Fruit fly (Drosophila melanogaster) whole organism, wandering third instar larva: ENCODE results near the gene CG14095.

ENCODE experiments used
- Abd-B ChIP-seq: fragments of >200 bp; optimal IDR thresholded peaks from 2 replicates; lab custom pipeline; 2017; ENCODE audit warnings: missing biosample characterization, missing genetic modification characterization
- CG9705 ChIP-seq: fragments of 200-800 bp; sonication (Bioruptor generic); optimal IDR thresholded peaks from 2 replicates; lab custom pipeline; 2018; ENCODE audit warnings: missing biosample characterization, mild to moderate bottlenecking, missing genetic modification characterization
- Dfd ChIP-seq: fragments of >200 bp; optimal IDR thresholded peaks from 2 replicates; lab custom pipeline; 2017; ENCODE audit warnings: missing biosample characterization, missing genetic modification characterization
- GATAd ChIP-seq: sonication (Bioruptor generic); optimal IDR thresholded peaks from 2 replicates; lab custom pipeline; 2016; ENCODE audit warnings: missing biosample characterization, missing genetic modification characterization
- HLH106 ChIP-seq: fragments of 200-800 bp; optimal IDR thresholded peaks from 3 replicates; lab custom pipeline; 2019; ENCODE audit warnings: missing biosample characterization, mild to moderate bottlenecking, missing genetic modification characterization, moderate library complexity
- Hnf4 ChIP-seq: fragments of 200-800 bp; sonication (Bioruptor generic); optimal IDR thresholded peaks from 2 replicates; lab custom pipeline; 2016; ENCODE audit warnings: missing biosample characterization, mild to moderate bottlenecking, missing genetic modification characterization
- Hr78 ChIP-seq: fragments of >200 bp; optimal IDR thresholded peaks from 2 replicates; lab custom pipeline; 2017; ENCODE audit warnings: missing biosample characterization, missing genetic modification characterization
- Hr83 ChIP-seq: fragments of 200-300 bp; sonication (Bioruptor generic); optimal IDR thresholded peaks from 2 replicates; lab custom pipeline; 2016; ENCODE audit warnings: missing biosample characterization, mild to moderate bottlenecking, missing genetic modification characterization, moderate library complexity; ENCODE audit not compliant: poor library complexity, severe bottlenecking
- Jra ChIP-seq: sonication (Bioruptor generic); optimal IDR thresholded peaks from 2 replicates; lab custom pipeline; 2016; ENCODE audit warnings: missing biosample characterization, missing genetic modification characterization
- Myc ChIP-seq: fragments of >200 bp; optimal IDR thresholded peaks from 2 replicates; lab custom pipeline; 2017
- OdsH ChIP-seq: fragments of 200-800 bp; sonication (Bioruptor generic); optimal IDR thresholded peaks from 2 replicates; lab custom pipeline; 2016; ENCODE audit warnings: missing biosample characterization, mild to moderate bottlenecking, missing genetic modification characterization
- Rel ChIP-seq, 2 experiments: fragments of 200-800 bp; sonication (Bioruptor generic) in 1 of 2; optimal IDR thresholded peaks; 2 replicates in 1 of 2; 3 replicates in 1 of 2; lab custom pipeline; 2016 to 2019; ENCODE audit warnings: mild to moderate bottlenecking in 2 of 2, missing biosample characterization in 2 of 2, missing genetic modification characterization in 2 of 2, moderate library complexity in 1 of 2
- Vsx2 ChIP-seq: fragments of 200-300, 225-300 bp; sonication (Bioruptor generic); optimal IDR thresholded peaks from 2 replicates; lab custom pipeline; 2018; ENCODE audit warnings: missing biosample characterization, missing genetic modification characterization; ENCODE audit not compliant: partially characterized antibody
- br ChIP-seq: fragments of 200-800 bp; sonication (Bioruptor generic); optimal IDR thresholded peaks from 2 replicates; lab custom pipeline; 2016; ENCODE audit warnings: missing biosample characterization, missing genetic modification characterization
- brk ChIP-seq: fragments of 200-800 bp; sonication (Bioruptor generic); optimal IDR thresholded peaks from 2 replicates; lab custom pipeline; 2016; ENCODE audit warnings: missing biosample characterization, mild to moderate bottlenecking, missing genetic modification characterization
- dl ChIP-seq, 2 experiments: fragments of 175-275, 200-275 bp in 1 of 2; fragments of 200-275 bp in 1 of 2; sonication (Bioruptor generic); optimal IDR thresholded peaks; lab custom pipeline; 2018; ENCODE audit warnings: mild to moderate bottlenecking in 2 of 2, missing biosample characterization in 2 of 2, missing genetic modification characterization in 2 of 2, moderate library complexity in 2 of 2; ENCODE audit not compliant: partially characterized antibody in 2 of 2, insufficient read depth in 1 of 2
- ey ChIP-seq: fragments of 200-800 bp; sonication (Bioruptor generic); optimal IDR thresholded peaks from 2 replicates; lab custom pipeline; 2016; ENCODE audit warnings: missing biosample characterization, missing genetic modification characterization
- foxo ChIP-seq, 2 experiments: fragments of 200-800 bp; sonication (Bioruptor generic); optimal IDR thresholded peaks; 2 replicates in 1 of 2; 3 replicates in 1 of 2; lab custom pipeline; 2016 to 2017; ENCODE audit warnings: missing biosample characterization in 2 of 2, missing genetic modification characterization in 2 of 2
- fru ChIP-seq: fragments of 200-800 bp; sonication (Bioruptor generic); optimal IDR thresholded peaks from 3 replicates; lab custom pipeline; 2016; ENCODE audit warnings: missing biosample characterization, mild to moderate bottlenecking, missing genetic modification characterization
- h ChIP-seq: fragments of 200-800 bp; sonication (Bioruptor generic); optimal IDR thresholded peaks from 3 replicates; lab custom pipeline; 2016; ENCODE audit warnings: missing biosample characterization, mild to moderate bottlenecking, missing genetic modification characterization
- jim ChIP-seq: fragments of 175-275, 200-325 bp; sonication (Bioruptor generic); optimal IDR thresholded peaks from 2 replicates; lab custom pipeline; 2016; ENCODE audit warnings: missing biosample characterization, mild to moderate bottlenecking, missing genetic modification characterization
- lola ChIP-seq: fragments of >200 bp; optimal IDR thresholded peaks from 2 replicates; lab custom pipeline; 2017; ENCODE audit warnings: missing biosample characterization, missing genetic modification characterization
- rgr ChIP-seq: fragments of 200-800 bp; sonication (Bioruptor generic); optimal IDR thresholded peaks from 3 replicates; lab custom pipeline; 2016; ENCODE audit warnings: missing biosample characterization, mild to moderate bottlenecking, missing genetic modification characterization
- sage ChIP-seq: fragments of 200-800 bp; sonication (Bioruptor generic); optimal IDR thresholded peaks from 2 replicates; lab custom pipeline; 2016; ENCODE audit warnings: missing biosample characterization, mild to moderate bottlenecking, missing genetic modification characterization
- sv ChIP-seq: fragments of 200-800 bp; sonication (Bioruptor generic); optimal IDR thresholded peaks from 3 replicates; lab custom pipeline; 2016; ENCODE audit warnings: missing biosample characterization, missing genetic modification characterization
- tai ChIP-seq: sonication (Bioruptor generic); optimal IDR thresholded peaks from 2 replicates; lab custom pipeline; 2016; ENCODE audit warnings: missing biosample characterization, missing genetic modification characterization
- woc ChIP-seq: sonication (Bioruptor generic); optimal IDR thresholded peaks from 2 replicates; lab custom pipeline; 2016; ENCODE audit warnings: missing biosample characterization, mild to moderate bottlenecking, missing genetic modification characterization

The CG14095 gene

dm6 chr3L:19464659-19465058 lies at the start of gene CG14095:
Gene CG14095 (minus strand): TSS chr3L:19464759.
- TF ChIP-seq jim (GFP tag; lab: Kevin White, UChicago): no peak
- TF ChIP-seq Rel (GFP tag; optimal IDR thresholded peaks at IDR 0.05; lab: Kevin White, UChicago): no peak
- no peak for TF ChIP-seq Rel (tag; optimal IDR thresholded peaks at IDR 0.05; lab: Kevin White, UChicago)
- no peak for TF ChIP-seq brk
- TF ChIP-seq tai (GFP tag; lab: Kevin White, UChicago): no peak
- no peak for TF ChIP-seq HLH106 (tag; lab: Kevin White, UChicago)
- TF ChIP-seq Hr83 (GFP tag; lab: Kevin White, UChicago): no peak
- TF ChIP-seq dl (GFP tag; optimal IDR thresholded peaks at IDR 0.05; lab: Kevin White, UChicago; ENCODE audit: insufficient read depth in 1 of 2, partially characterized antibody in 2 of 2): no peak
- TF ChIP-seq Vsx2 (GFP tag; lab: Kevin White, UChicago): no peak
- no peak for TF ChIP-seq sage (GFP tag; lab: Kevin White, UChicago)
- TF ChIP-seq GATAd (GFP tag; lab: Kevin White, UChicago): no peak
- TF ChIP-seq woc (GFP tag; lab: Kevin White, UChicago): no peak

dm6 chr3L:19512672-19513071 lies 48.1 kb upstream of the CG14095 start:
- TF ChIP-seq Dfd (GFP tag; lab: Kevin White, UChicago) (peak; percentile 70), lola (GFP tag; lab: Kevin White, UChicago) (no peak)
- TF ChIP-seq, all 38 proteins: peak for 1

DNA sequence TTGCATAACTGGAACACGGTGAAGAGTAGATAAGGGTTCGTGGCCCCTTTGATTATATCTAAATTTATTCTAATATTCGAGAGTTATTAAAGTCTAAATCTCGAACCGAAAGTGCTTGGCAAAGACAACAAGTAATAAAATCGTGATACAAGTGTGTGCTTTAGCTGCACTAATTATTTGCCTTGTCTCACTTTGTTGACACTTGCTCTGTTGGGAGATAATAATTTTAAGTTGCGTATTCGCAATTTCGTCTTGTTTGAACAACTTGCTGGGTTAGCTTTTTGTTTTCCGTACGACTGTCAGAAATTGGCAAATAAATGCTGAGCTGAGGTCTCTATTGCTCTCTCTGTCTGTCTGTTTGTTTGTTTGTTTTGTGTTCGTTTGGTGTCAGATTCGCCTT lies 40.2 kb upstream of the CG14095 start:
- TF ChIP-seq fru (GFP tag; lab: Kevin White, UChicago) (peak; percentile 44), foxo (GFP tag; optimal IDR thresholded peaks at IDR 0.05; lab: Kevin White, UChicago) (peak in 1 of 2 experiments; percentile 38), Jra (peak; percentile 17), lola (GFP tag; lab: Kevin White, UChicago) (no peak), tai (GFP tag; lab: Kevin White, UChicago) (peak; percentile 7), Hnf4 (GFP tag; lab: Kevin White, UChicago) (peak; percentile 47), OdsH (GFP tag; lab: Kevin White, UChicago) (peak; percentile 60), br (GFP tag; lab: Kevin White, UChicago) (peak; percentile 34), h (GFP tag; lab: Kevin White, UChicago) (peak; percentile 73), HLH106 (tag; lab: Kevin White, UChicago) (no peak), Hr83 (GFP tag; lab: Kevin White, UChicago) (peak; percentile 71), CG9705 (GFP tag; lab: Kevin White, UChicago) (no peak), rgr (GFP tag; lab: Kevin White, UChicago) (peak; percentile 66)

DNA sequence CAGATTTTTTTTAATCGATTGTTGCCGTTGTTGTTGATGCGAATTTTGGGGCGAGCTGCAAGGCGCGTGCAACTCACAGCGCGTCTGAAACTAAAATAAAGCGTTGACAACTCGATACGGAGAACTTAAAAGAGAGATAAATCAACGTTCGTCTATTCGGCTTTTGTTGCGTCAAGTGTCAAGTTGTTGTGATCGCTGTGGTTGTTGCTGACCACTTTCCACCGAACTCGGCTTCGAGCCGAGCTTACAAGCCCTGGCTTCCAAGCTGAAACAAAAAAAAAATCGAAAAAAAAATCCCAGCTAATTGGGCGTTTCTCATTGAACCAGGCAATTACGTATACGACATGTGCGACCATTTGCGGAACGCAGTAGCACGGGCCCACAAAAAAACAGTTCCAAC lies 39.2 kb upstream of the CG14095 start, which contains the start of gene CG9452:
CG9452 (minus strand) TSS at position 101 of the 400 bp plus-strand sequence.
- TF ChIP-seq Myc (lab: Kevin White, UChicago) (no peak), sv (GFP tag; lab: Kevin White, UChicago) (no peak), lola (GFP tag; lab: Kevin White, UChicago) (no peak), Hr83 (GFP tag; lab: Kevin White, UChicago) (no peak), Dfd (GFP tag; lab: Kevin White, UChicago) (no peak), HLH106 (tag; lab: Kevin White, UChicago) (no peak), CG9705 (GFP tag; lab: Kevin White, UChicago) (no peak)

- TF ChIP-seq sage (GFP tag; lab: Kevin White, UChicago) (no peak), foxo (GFP tag; optimal IDR thresholded peaks at IDR 0.05; lab: Kevin White, UChicago) (no peak), dl (GFP tag; optimal IDR thresholded peaks at IDR 0.05; lab: Kevin White, UChicago; ENCODE audit: insufficient read depth in 1 of 2, partially characterized antibody in 2 of 2) (no peak), Dfd (GFP tag; lab: Kevin White, UChicago) (no peak), jim (GFP tag; lab: Kevin White, UChicago) (no peak), ey (GFP tag; lab: Kevin White, UChicago) (no peak)
- TF ChIP-seq, all 38 proteins: peak for 0
Measured at dm6 chr3L:19500698-19501097, 36.1 kb upstream of the CG14095 start, which contains the start of gene CG9451. Gene CG9451 (minus strand): TSS chr3L:19500798.

- TF ChIP-seq Abd-B (GFP tag; lab: Kevin White, UChicago): no peak
- no peak for TF ChIP-seq Hr78
- TF ChIP-seq sage (GFP tag; lab: Kevin White, UChicago): no peak
Measured at dm6 chr3L:19499334-19499733, 34.8 kb upstream of the CG14095 start.
